Worm (Caenorhabditis elegans) whole organism, late embryonic: ENCODE results near the gene atg-3.

Experiments used
- ama-1 ChIP-seq: fragments of 150-350 bp; optimal IDR thresholded peaks from 2 replicates; lab custom pipeline; 2014
- ceh-14 ChIP-seq: sonication (generic microtip); optimal IDR thresholded peaks from 2 replicates; lab custom pipeline; 2016; ENCODE audit warnings: missing genotype, missing genetic modification characterization, missing compliant biosample characterization
- ceh-48 ChIP-seq: sonication (generic microtip); optimal IDR thresholded peaks from 2 replicates; lab custom pipeline; 2016; ENCODE audit warnings: missing genetic modification characterization, inconsistent platforms, missing compliant biosample characterization
- elt-2 ChIP-seq: sonication (generic microtip); optimal IDR thresholded peaks from 2 replicates; lab custom pipeline; 2016; ENCODE audit warnings: missing genetic modification reagents, missing genetic modification characterization, missing compliant biosample characterization
- fkh-10 ChIP-seq: fragments of 150-350 bp; optimal IDR thresholded peaks from 2 replicates; lab custom pipeline; 2014; ENCODE audit warnings: missing biosample characterization, missing genetic modification reagents, missing genetic modification characterization
- hlh-30 ChIP-seq: sonication (generic microtip); optimal IDR thresholded peaks from 2 replicates; lab custom pipeline; 2017; ENCODE audit warnings: antibody characterized with exemption, missing genetic modification characterization, missing compliant biosample characterization; ENCODE audit not compliant: insufficient read depth
- nfya-1 ChIP-seq: sonication (generic microtip); optimal IDR thresholded peaks from 2 replicates; lab custom pipeline; 2017; ENCODE audit warnings: missing genetic modification characterization, mild to moderate bottlenecking, missing compliant biosample characterization, antibody characterized with exemption, moderate library complexity
- npax-4 ChIP-seq: sonication (generic microtip); optimal IDR thresholded peaks from 2 replicates; lab custom pipeline; 2016; ENCODE audit warnings: missing genetic modification characterization, missing compliant biosample characterization
- pag-3 ChIP-seq: sonication (generic microtip); optimal IDR thresholded peaks from 2 replicates; lab custom pipeline; 2016; ENCODE audit warnings: missing compliant biosample characterization, missing genetic modification characterization, borderline replicate concordance
- ref-2 ChIP-seq: sonication (generic microtip); optimal IDR thresholded peaks from 2 replicates; lab custom pipeline; 2016; ENCODE audit warnings: missing genetic modification characterization, missing compliant biosample characterization
- tbx-2 ChIP-seq: sonication (generic microtip); optimal IDR thresholded peaks from 2 replicates; lab custom pipeline; 2016; ENCODE audit warnings: missing genetic modification characterization, missing compliant biosample characterization
- unc-42 ChIP-seq: sonication (generic microtip); optimal IDR thresholded peaks from 2 replicates; lab custom pipeline; 2016; ENCODE audit warnings: missing genotype, missing genetic modification characterization, missing compliant biosample characterization

ce11 chrIV:1038516-1038915 is 28.2 kb downstream of the atg-3 start:
- TF ChIP-seq ceh-48 (no peak), fkh-10 (GFP tag; lab: Kevin White, UChicago) (no peak), ceh-14 (tag; lab: Kevin White, UChicago) (no peak), ama-1 (lab: Kevin White, UChicago) (no peak), npax-4 (no peak), tbx-2 (tag; lab: Kevin White, UChicago) (no peak), unc-42 (tag; lab: Kevin White, UChicago) (no peak), ref-2 (no peak), pag-3 (tag; lab: Kevin White, UChicago) (no peak), hlh-30 (no peak), elt-2 (no peak), nfya-1 (tag; lab: Kevin White, UChicago) (no peak)
